Fruit fly (Drosophila melanogaster) Kc167 (cell line): ENCODE data around the gene TrpRS.

Experiments
- Myc ChIP-seq: fragments of >200 bp; optimal IDR thresholded peaks from 2 replicates; lab custom pipeline; 2017; ENCODE audit warnings: missing external identifiers
- psq ChIP-seq: fragments of >200 bp; optimal IDR thresholded peaks from 2 replicates; lab custom pipeline; 2017; ENCODE audit warnings: missing external identifiers

DNA sequence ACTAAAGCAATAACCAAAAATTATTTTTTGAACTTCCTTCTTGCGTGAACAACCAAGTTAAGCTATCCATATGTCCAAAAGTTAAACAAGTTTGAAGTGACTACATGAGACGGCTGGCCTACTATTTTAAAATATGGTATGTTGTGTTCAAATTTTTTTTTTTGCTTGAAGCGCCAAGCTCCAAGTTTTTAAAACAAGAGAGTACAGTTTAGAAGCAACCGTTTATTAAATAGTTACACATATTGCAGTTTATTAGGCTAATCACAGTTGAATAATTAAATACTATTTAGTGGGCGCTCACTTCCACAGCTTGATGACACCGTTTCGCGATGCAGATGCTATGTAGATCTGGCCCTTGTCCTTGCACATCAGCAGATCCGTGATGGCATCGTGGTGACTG, 26.1 kb downstream of the TrpRS start, which contains the start of gene D1:
- TF ChIP-seq psq (lab: Kevin White, UChicago) (no peak), Myc (lab: Kevin White, UChicago) (no peak)
